Fruit fly (Drosophila melanogaster) whole organism, adult: ENCODE data around the gene CG13306.

ENCODE experiments used
- CG1620 ChIP-seq: fragments of 200-800 bp; sonication (Bioruptor generic); optimal IDR thresholded peaks from 2 replicates; lab custom pipeline; 2016; ENCODE audit warnings: missing biosample characterization, missing genetic modification characterization
- CG7045 ChIP-seq: fragments of 200-800 bp; sonication (Bioruptor generic); optimal IDR thresholded peaks from 2 replicates; lab custom pipeline; 2017; ENCODE audit warnings: missing biosample characterization, mild to moderate bottlenecking, missing genetic modification characterization
- Mnt ChIP-seq: fragments of 200-800 bp; sonication (Bioruptor generic); optimal IDR thresholded peaks from 2 replicates; lab custom pipeline; 2016; ENCODE audit warnings: missing biosample characterization, mild to moderate bottlenecking, missing genetic modification characterization

DNA sequence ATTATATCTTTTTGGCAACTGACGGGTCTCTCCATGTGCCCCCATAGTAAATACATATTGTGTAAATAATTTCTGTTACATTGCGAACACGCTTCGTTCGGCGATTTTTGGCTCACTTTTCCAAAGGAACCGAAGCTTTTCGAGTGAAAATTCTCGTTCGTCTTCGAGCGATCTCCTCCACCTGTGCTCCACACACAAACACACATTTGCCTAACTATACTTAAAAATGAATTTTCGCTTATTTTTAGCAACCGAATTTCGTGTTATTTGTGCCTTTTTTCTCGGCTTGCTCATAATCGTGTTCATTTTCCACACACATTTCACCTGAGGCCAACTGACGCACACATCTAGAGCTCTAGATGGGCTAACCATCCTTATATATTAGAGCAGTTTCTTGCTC, 3.0 kb downstream of the CG13306 start:
- TF ChIP-seq Mnt (GFP tag; lab: Kevin White, UChicago) (no peak), CG7045 (GFP tag; lab: Kevin White, UChicago) (no peak), CG1620 (GFP tag; lab: Kevin White, UChicago) (no peak)
